Worm (Caenorhabditis elegans) whole organism, L4 larva: ENCODE results near the gene tsp-2.
A peak's percentile ranks its signal among the peaks of the same experiment; 100 is the strongest.

Source experiments
- F26F4.8 ChIP-seq: fragments of 200-800 bp; sonication (Bioruptor generic); conservative IDR thresholded peaks from 2 replicates; pipeline ENCODE4 v1.3.6; 2022; ENCODE audit warnings: missing genetic modification characterization, missing compliant biosample characterization
- F37D6.2 ChIP-seq: sonication (generic microtip); optimal IDR thresholded peaks from 2 replicates; lab custom pipeline; 2016; ENCODE audit warnings: mild to moderate bottlenecking, missing genetic modification characterization, missing compliant biosample characterization
- T20F7.1 ChIP-seq: fragments of 200-800 bp; sonication (Bioruptor generic); optimal IDR thresholded peaks from 2 replicates; lab custom pipeline; 2018; ENCODE audit warnings: mild to moderate bottlenecking, missing genetic modification characterization, missing compliant biosample characterization
- Y5F2A.4 ChIP-seq: fragments of 200-800 bp; sonication (Bioruptor generic); optimal IDR thresholded peaks from 2 replicates; lab custom pipeline; 2018; ENCODE audit warnings: mild to moderate bottlenecking, missing genetic modification characterization, missing compliant biosample characterization
- aha-1 ChIP-seq: fragments of 150-350 bp; peaks from one replicate; lab custom pipeline; 2014; ENCODE audit warnings: missing biosample characterization, missing genetic modification characterization
- arid-1 ChIP-seq: fragments of 200-800 bp; sonication (Bioruptor generic); conservative IDR thresholded peaks from 2 replicates; pipeline ENCODE4 v1.3.6; 2022; ENCODE audit warnings: missing genetic modification reagents, missing genetic modification characterization, missing compliant biosample characterization
- ceh-20 ChIP-seq: fragments of 200-800 bp; sonication (Bioruptor generic); IDR thresholded peaks from 2 replicates; pipeline ENCODE4 v1.3.6; 2022; ENCODE audit warnings: missing genetic modification reagents, missing genetic modification characterization, missing compliant biosample characterization
- ceh-32 ChIP-seq: sonication (generic microtip); optimal IDR thresholded peaks from 2 replicates; lab custom pipeline; 2016; ENCODE audit warnings: mild to moderate bottlenecking, missing genetic modification characterization, missing compliant biosample characterization; ENCODE audit not compliant: poor library complexity
- ceh-62 ChIP-seq: sonication (generic microtip); optimal IDR thresholded peaks from 2 replicates; lab custom pipeline; 2017; ENCODE audit warnings: missing biosample characterization, missing genetic modification characterization
- daf-16 ChIP-seq, 3 experiments: sonication (generic microtip); optimal IDR thresholded peaks; 2 replicates each; lab custom pipeline; 2016 to 2017; ENCODE audit warnings: missing genetic modification characterization in 3 of 3, missing genetic modification reagents in 3 of 3, mild to moderate bottlenecking in 2 of 3, missing compliant biosample characterization in 2 of 3, missing biosample characterization in 1 of 3, moderate library complexity in 1 of 3
- dmd-6 ChIP-seq: fragments of 200-800 bp; sonication (Bioruptor generic); IDR thresholded peaks from 2 replicates; pipeline ENCODE4 v1.3.6; 2022; ENCODE audit warnings: missing genetic modification reagents, missing genetic modification characterization, missing compliant biosample characterization
- dve-1 ChIP-seq: sonication (generic microtip); optimal IDR thresholded peaks from 2 replicates; lab custom pipeline; 2017; ENCODE audit warnings: antibody characterized with exemption, mild to moderate bottlenecking, missing genetic modification characterization, missing compliant biosample characterization; ENCODE audit not compliant: insufficient read depth
- egl-43 ChIP-seq: fragments of 200-800 bp; sonication (Bioruptor generic); IDR thresholded peaks from 2 replicates; pipeline ENCODE4 v1.3.6; 2022; ENCODE audit warnings: missing genetic modification reagents, missing genetic modification characterization, missing compliant biosample characterization
- fos-1 ChIP-seq: fragments of 150-350 bp; optimal IDR thresholded peaks from 2 replicates; lab custom pipeline; 2014; ENCODE audit warnings: missing biosample characterization, missing genetic modification characterization
- hlh-11 ChIP-seq: fragments of 200-800 bp; sonication (Bioruptor generic); optimal IDR thresholded peaks from 2 replicates; lab custom pipeline; 2018; ENCODE audit warnings: mild to moderate bottlenecking, missing genetic modification characterization, missing compliant biosample characterization
- hlh-30 ChIP-seq: sonication (generic microtip); optimal IDR thresholded peaks from 2 replicates; lab custom pipeline; 2017; ENCODE audit warnings: antibody characterized with exemption, mild to moderate bottlenecking, missing genetic modification characterization, missing compliant biosample characterization; ENCODE audit not compliant: insufficient read depth
- hmg-1.1 ChIP-seq: fragments of 200-800 bp; sonication (Bioruptor generic); IDR thresholded peaks from 2 replicates; pipeline ENCODE4 v1.3.6; 2022; ENCODE audit warnings: missing genetic modification reagents, missing genetic modification characterization, missing compliant biosample characterization
- lin-1 ChIP-seq: fragments of 200-800 bp; sonication (Bioruptor generic); IDR thresholded peaks from 2 replicates; pipeline ENCODE4 v1.3.6; 2022; ENCODE audit warnings: missing genetic modification reagents, missing genetic modification characterization, missing compliant biosample characterization
- lin-13 ChIP-seq: fragments of 150-350 bp; optimal IDR thresholded peaks from 2 replicates; lab custom pipeline; 2014; ENCODE audit warnings: missing biosample characterization, missing genetic modification reagents, missing genetic modification characterization
- lin-29 ChIP-seq: fragments of 200-800 bp; sonication (Bioruptor generic); IDR thresholded peaks from 2 replicates; pipeline ENCODE4 v1.3.6; 2022; ENCODE audit warnings: missing genetic modification reagents, missing genetic modification characterization, missing compliant biosample characterization
- lsy-2 ChIP-seq, 2 experiments: fragments of 150-350 bp in 1 of 2; sonication (generic microtip) in 1 of 2; optimal IDR thresholded peaks; 2 replicates each; lab custom pipeline; 2014 to 2017; ENCODE audit warnings: missing biosample characterization in 2 of 2, missing genetic modification characterization in 2 of 2
- mdt-29 ChIP-seq: fragments of 200-800 bp; sonication (Bioruptor generic); IDR thresholded peaks from 2 replicates; pipeline ENCODE4 v1.3.6; 2022; ENCODE audit warnings: missing genetic modification reagents, missing genetic modification characterization, missing compliant biosample characterization
- mep-1 ChIP-seq: fragments of 150-350 bp; sonication (generic microtip); optimal IDR thresholded peaks from 3 replicates; lab custom pipeline; 2014; ENCODE audit warnings: missing biosample characterization, missing genetic modification characterization
- mes-2 ChIP-seq: sonication (generic microtip); optimal IDR thresholded peaks from 2 replicates; lab custom pipeline; 2016; ENCODE audit warnings: missing genotype, mild to moderate bottlenecking, missing genetic modification characterization, missing compliant biosample characterization; ENCODE audit not compliant: poor library complexity, severe bottlenecking
- nhr-11 ChIP-seq: fragments of 150-350 bp; optimal IDR thresholded peaks from 2 replicates; lab custom pipeline; 2014; ENCODE audit warnings: missing biosample characterization, missing genetic modification characterization
- nhr-28 ChIP-seq: fragments of 150-350 bp; optimal IDR thresholded peaks from 2 replicates; lab custom pipeline; 2014; ENCODE audit warnings: missing biosample characterization, missing genetic modification characterization
- nhr-77 ChIP-seq: fragments of 150-350 bp; optimal IDR thresholded peaks from 2 replicates; lab custom pipeline; 2014; ENCODE audit warnings: missing biosample characterization, missing genetic modification characterization
- php-3 ChIP-seq: fragments of 200-800 bp; sonication (Bioruptor generic); IDR thresholded peaks from 2 replicates; pipeline ENCODE4 v1.3.6; 2022; ENCODE audit warnings: missing genetic modification reagents, missing genetic modification characterization, missing compliant biosample characterization
- pqm-1 ChIP-seq: sonication (generic microtip); optimal IDR thresholded peaks from 2 replicates; lab custom pipeline; 2017; ENCODE audit warnings: missing biosample characterization, missing genetic modification characterization
- set-16 ChIP-seq: fragments of 200-800 bp; sonication (Bioruptor generic); IDR thresholded peaks from 2 replicates; pipeline ENCODE4 v1.3.6; 2022; ENCODE audit warnings: missing genetic modification reagents, missing genetic modification characterization, missing compliant biosample characterization
- spr-1 ChIP-seq: sonication (generic microtip); optimal IDR thresholded peaks from 2 replicates; lab custom pipeline; 2016; ENCODE audit warnings: mild to moderate bottlenecking, missing genetic modification characterization, missing compliant biosample characterization
- spr-3 ChIP-seq: fragments of 200-800 bp; sonication (Bioruptor generic); optimal IDR thresholded peaks from 2 replicates; lab custom pipeline; 2018; ENCODE audit warnings: mild to moderate bottlenecking, missing genetic modification characterization, missing compliant biosample characterization
- unc-39 ChIP-seq: sonication (generic microtip); optimal IDR thresholded peaks from 2 replicates; lab custom pipeline; 2017; ENCODE audit warnings: missing biosample characterization, missing genetic modification characterization
- unc-62 ChIP-seq, 3 experiments: fragments of 150-350 bp in 1 of 3; sonication (generic microtip); optimal IDR thresholded peaks in 2 of 3; peaks in 1 of 3; 1 replicate in 1 of 3; 2 replicates in 2 of 3; lab custom pipeline; 2014 to 2017; ENCODE audit warnings: missing biosample characterization in 3 of 3, missing genetic modification characterization in 3 of 3, missing genetic modification reagents in 3 of 3, missing genotype in 1 of 3
- zag-1 ChIP-seq: fragments of 150-350 bp; optimal IDR thresholded peaks from 2 replicates; lab custom pipeline; 2014; ENCODE audit warnings: missing biosample characterization, missing genetic modification characterization
- zfp-3 ChIP-seq: fragments of 200-800 bp; sonication (Bioruptor generic); conservative IDR thresholded peaks from 2 replicates; pipeline ENCODE4 v1.3.6; 2022; ENCODE audit warnings: missing genetic modification reagents, missing genetic modification characterization, missing compliant biosample characterization
- zip-2 ChIP-seq: fragments of 150-350 bp; optimal IDR thresholded peaks from 2 replicates; lab custom pipeline; 2014; ENCODE audit warnings: missing biosample characterization, missing genetic modification characterization

tsp-2 gene

DNA sequence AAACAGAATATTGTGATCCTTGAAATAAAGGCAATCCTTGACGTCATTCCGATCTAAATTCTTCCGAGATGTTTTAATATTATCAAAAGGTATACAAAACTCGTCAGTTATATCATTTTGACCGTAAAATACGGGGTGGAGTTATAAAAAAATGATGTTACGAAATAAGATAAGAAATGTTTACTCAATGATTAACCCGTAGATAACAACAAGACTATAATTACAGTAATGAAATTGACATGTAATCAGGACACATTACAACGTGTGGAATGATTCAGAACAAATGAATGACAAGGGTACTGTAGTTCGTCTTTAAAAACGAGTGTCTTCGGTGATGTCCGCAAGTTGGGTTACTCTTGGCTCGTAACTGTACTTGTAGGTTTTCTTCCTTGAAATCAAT is at the start of gene tsp-2:
Gene tsp-2, minus strand, starts transcription at position 109 of the 400 bp plus-strand sequence.
- TF ChIP-seq ceh-62 (tag; lab: Kevin White, UChicago) (no peak), nhr-28 (tag; lab: Kevin White, UChicago) (peak; percentile 88), nhr-77 (tag; lab: Kevin White, UChicago) (peak; percentile 73), dmd-6 (peak; percentile 84), daf-16 (GFP tag; optimal IDR thresholded peaks at IDR 0.05; lab: Kevin White, UChicago) (no peak), daf-16 (tag; optimal IDR thresholded peaks at IDR 0.05; lab: Kevin White, UChicago) (peak; percentile 73), zip-2 (peak; percentile 6), php-3 (GFP tag; lab: Robert Waterston, UW) (peak; percentile 95), egl-43 (no peak), fos-1 (tag; lab: Kevin White, UChicago) (no peak), T20F7.1 (GFP tag; lab: Kevin White, UChicago) (peak; percentile 17), hlh-11 (tag; lab: Kevin White, UChicago) (peak; percentile 54), dve-1 (tag; lab: Kevin White, UChicago) (peak; percentile 76), pqm-1 (tag; lab: Kevin White, UChicago) (peak; percentile 39), lin-1 (GFP tag; lab: Robert Waterston, UW) (no peak), lsy-2 (tag; optimal IDR thresholded peaks at IDR 0.05; lab: Kevin White, UChicago) (peak in 1 of 2 experiments; percentile 75), unc-62 (GFP tag; optimal IDR thresholded peaks at IDR 0.05 in 1 of 2; lab: Kevin White, UChicago) (peak in 1 of 2 experiments; percentile 28), unc-62 (tag; optimal IDR thresholded peaks at IDR 0.05; lab: Kevin White, UChicago) (no peak)

DNA sequence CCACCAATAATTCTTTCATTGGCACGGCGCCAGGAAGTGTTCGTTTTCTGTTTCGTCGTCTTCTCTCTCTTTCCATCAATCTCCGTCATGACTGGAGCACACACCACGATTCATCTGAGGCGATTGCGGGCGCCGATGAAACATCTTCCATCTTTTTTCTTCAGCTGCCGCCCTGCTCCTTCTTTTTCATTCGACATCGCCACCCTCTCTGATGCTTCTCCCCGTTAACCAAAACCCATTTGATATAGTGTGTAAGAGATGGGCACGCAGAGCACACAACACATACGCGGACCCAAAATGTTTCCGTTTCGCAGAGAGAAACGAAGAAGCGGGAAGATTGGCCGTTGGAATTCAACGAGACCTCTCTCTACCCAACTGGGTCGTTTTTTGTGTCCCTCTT is 49.8 kb upstream of the tsp-2 start:
- no peak for TF ChIP-seq F26F4.8 (GFP tag; lab: Robert Waterston, UW)
- no peak for TF ChIP-seq set-16
- no peak for TF ChIP-seq php-3 (GFP tag; lab: Robert Waterston, UW)
- peak; percentile 3 for TF ChIP-seq hlh-30 (tag; lab: Kevin White, UChicago)
- no peak for TF ChIP-seq spr-1
- no peak for TF ChIP-seq zag-1 (tag; lab: Kevin White, UChicago)
- TF ChIP-seq unc-62 (GFP tag; optimal IDR thresholded peaks at IDR 0.05 in 1 of 2; lab: Kevin White, UChicago): peak in 1 of 2 experiments; percentile 86
- no peak for TF ChIP-seq unc-62 (tag; optimal IDR thresholded peaks at IDR 0.05; lab: Kevin White, UChicago)
- TF ChIP-seq spr-3 (GFP tag; lab: Kevin White, UChicago): no peak
- TF ChIP-seq lin-29: no peak
- TF ChIP-seq arid-1 (GFP tag; lab: Robert Waterston, UW): no peak
- peak; percentile 55; the same call in 1 of the 2 replicates for TF ChIP-seq ceh-20 (GFP tag; lab: Robert Waterston, UW)
- TF ChIP-seq hmg-1.1: peak; percentile 26; the same call in 1 of the 2 replicates
- TF ChIP-seq Y5F2A.4 (GFP tag; lab: Kevin White, UChicago): no peak
- TF ChIP-seq F37D6.2: peak; percentile 10
- TF ChIP-seq nhr-11 (tag; lab: Kevin White, UChicago): peak; percentile 3
- peak; percentile 57 for TF ChIP-seq hlh-11 (tag; lab: Kevin White, UChicago)
- TF ChIP-seq aha-1 (tag; lab: Kevin White, UChicago): peak; percentile 94
- TF ChIP-seq unc-39 (tag; lab: Kevin White, UChicago): no peak
- TF ChIP-seq mep-1: peak; percentile 9
- no peak for TF ChIP-seq mdt-29
- peak; percentile 37 for TF ChIP-seq mes-2 (tag; lab: Kevin White, UChicago)

DNA sequence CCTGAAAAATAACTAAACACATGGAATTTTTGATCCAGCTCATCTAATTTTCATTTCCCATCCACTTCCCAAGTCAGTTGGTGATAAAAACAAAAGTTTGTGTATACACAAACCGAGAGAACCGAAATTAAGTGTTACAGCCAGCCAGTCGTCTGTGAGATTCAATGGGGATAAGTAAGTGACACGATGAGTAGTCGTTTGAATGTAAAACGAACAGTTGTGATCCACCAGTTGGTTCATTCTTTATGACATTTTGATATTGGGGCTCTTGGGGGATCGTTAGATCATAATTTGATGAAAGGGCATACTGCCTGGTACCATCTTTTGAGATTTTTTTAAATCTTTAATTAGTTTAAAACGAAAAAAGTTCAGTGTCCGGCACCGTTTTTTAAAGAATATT is 49.1 kb upstream of the tsp-2 start:
- TF ChIP-seq spr-1 (no peak), lin-13 (GFP tag; lab: Kevin White, UChicago) (no peak), zfp-3 (GFP tag; lab: Robert Waterston, UW) (no peak), ceh-32 (tag; lab: Kevin White, UChicago) (no peak), hlh-30 (tag; lab: Kevin White, UChicago) (no peak), lin-1 (GFP tag; lab: Robert Waterston, UW) (no peak)
